Fruit fly (Drosophila melanogaster): ENCODE measurements around the gene TBC1d7.

Gene TBC1d7

dm6 chr3R:24139646-24140130 lies 21.8 kb upstream of the TBC1d7 start:
- no peak for TF ChIP-seq CG15710 (tag; optimal IDR thresholded peaks at IDR 0.05)
- TF ChIP-seq CG4496 (GFP tag; IDR thresholded peaks at IDR 0.05) = 0 out of 3 replicates have a peak, but pooled peaks have one; percentile 16

- peak; percentile 96 for TF ChIP-seq Pif1A (GFP tag; optimal IDR thresholded peaks at IDR 0.05)
- TF ChIP-seq Snoo (tag; optimal IDR thresholded peaks at IDR 0.05) = peak; percentile 99
- peak; percentile 98 for TF ChIP-seq CG8159 (tag; optimal IDR thresholded peaks at IDR 0.05)
- TF ChIP-seq CG17806 (tag; optimal IDR thresholded peaks at IDR 0.05) = peak; percentile 98
- TF ChIP-seq Pif1B (GFP tag; optimal IDR thresholded peaks at IDR 0.05) = peak; percentile 97
- peak; percentile 97 for TF ChIP-seq CG9948 (tag; optimal IDR thresholded peaks at IDR 0.05)
- TF ChIP-seq CG14655 (GFP tag; optimal IDR thresholded peaks at IDR 0.05) = peak; percentile 96
- TF ChIP-seq D1 (tag; optimal IDR thresholded peaks at IDR 0.05) = peak; percentile 92
- TF ChIP-seq CG15710 (tag; optimal IDR thresholded peaks at IDR 0.05) = peak; percentile 98
- peak; percentile 96 for TF ChIP-seq gl (tag; optimal IDR thresholded peaks at IDR 0.05)
- peak; percentile 98 for TF ChIP-seq CG12605 (GFP tag; IDR thresholded peaks at IDR 0.05)
- TF ChIP-seq Ets98B (GFP tag; IDR thresholded peaks at IDR 0.05) = peak; percentile 98
- peak; percentile 92 for TF ChIP-seq rn (GFP tag; IDR thresholded peaks at IDR 0.05)
- peak; percentile 98 for TF ChIP-seq CG32121 (GFP tag; IDR thresholded peaks at IDR 0.05)
- peak; percentile 95 for TF ChIP-seq CG8301 (tag; optimal IDR thresholded peaks at IDR 0.05)
- TF ChIP-seq EcR (GFP tag; optimal IDR thresholded peaks at IDR 0.05) = peak; percentile 79
- peak; percentile 97 for TF ChIP-seq fd96Ca (GFP tag; IDR thresholded peaks at IDR 0.05)
- TF ChIP-seq CG34367 (tag; optimal IDR thresholded peaks at IDR 0.05) = peak; percentile 97
- TF ChIP-seq CG4496 (GFP tag; IDR thresholded peaks at IDR 0.05) = peak; percentile 97
- TF ChIP-seq CG10348 (GFP tag; IDR thresholded peaks at IDR 0.05) = peak; percentile 79
- TF ChIP-seq CG13204 (GFP tag; optimal IDR thresholded peaks at IDR 0.05) = peak; percentile 98
Observed at dm6 chr3R:24141013-24141592, 20.4 kb upstream of the TBC1d7 start, which contains the start of gene Kal1. Gene Kal1 (plus strand): TSS chr3R:24141395.

dm6 chr3R:24142971-24143370 lies 18.6 kb upstream of the TBC1d7 start:
- peak; percentile 46 for TF ChIP-seq D1 (tag; optimal IDR thresholded peaks at IDR 0.05)
- TF ChIP-seq CG8301 (tag; optimal IDR thresholded peaks at IDR 0.05) = peak; percentile 78
- peak; percentile 38 for TF ChIP-seq CG13204 (GFP tag; optimal IDR thresholded peaks at IDR 0.05)
- no peak for TF ChIP-seq EcR (GFP tag; optimal IDR thresholded peaks at IDR 0.05)
- peak; percentile 55 for TF ChIP-seq CG32121 (GFP tag; IDR thresholded peaks at IDR 0.05)
- TF ChIP-seq CG10348 (GFP tag; IDR thresholded peaks at IDR 0.05) = no peak
- TF ChIP-seq gl (tag; optimal IDR thresholded peaks at IDR 0.05) = peak; percentile 75
- TF ChIP-seq Pif1B (GFP tag; optimal IDR thresholded peaks at IDR 0.05) = peak; percentile 88
- TF ChIP-seq Ets98B (GFP tag; IDR thresholded peaks at IDR 0.05) = peak; percentile 81
- peak; percentile 89 for TF ChIP-seq CG15710 (tag; optimal IDR thresholded peaks at IDR 0.05)
- peak; percentile 80 for TF ChIP-seq CG34367 (tag; optimal IDR thresholded peaks at IDR 0.05)
- TF ChIP-seq CG12605 (GFP tag; IDR thresholded peaks at IDR 0.05) = peak; percentile 82
- TF ChIP-seq Pif1A (GFP tag; optimal IDR thresholded peaks at IDR 0.05) = peak; percentile 86
- peak; percentile 89 for TF ChIP-seq CG17806 (tag; optimal IDR thresholded peaks at IDR 0.05)
- TF ChIP-seq CG14655 (GFP tag; optimal IDR thresholded peaks at IDR 0.05) = peak; percentile 85
- TF ChIP-seq fd96Ca (GFP tag; IDR thresholded peaks at IDR 0.05) = peak; percentile 89
- TF ChIP-seq CG8159 (tag; optimal IDR thresholded peaks at IDR 0.05) = peak; percentile 92
- peak; percentile 81 for TF ChIP-seq rn (GFP tag; IDR thresholded peaks at IDR 0.05)
- peak; percentile 85 for TF ChIP-seq CG9948 (tag; optimal IDR thresholded peaks at IDR 0.05)
- peak; percentile 83 for TF ChIP-seq Snoo (tag; optimal IDR thresholded peaks at IDR 0.05)
- peak; percentile 89 for TF ChIP-seq CG4496 (GFP tag; IDR thresholded peaks at IDR 0.05)

dm6 chr3R:24143372-24143771 lies 18.2 kb upstream of the TBC1d7 start:
- TF ChIP-seq CG32121 (GFP tag; IDR thresholded peaks at IDR 0.05) (peak; percentile 21; the same call in 1 of the 2 replicates), CG13204 (GFP tag; optimal IDR thresholded peaks at IDR 0.05) (peak; percentile 18), CG15710 (tag; optimal IDR thresholded peaks at IDR 0.05) (no peak)

- TF ChIP-seq Pif1A (GFP tag; optimal IDR thresholded peaks at IDR 0.05) (peak; percentile 68), CG13204 (GFP tag; optimal IDR thresholded peaks at IDR 0.05) (no peak), CG4496 (GFP tag; IDR thresholded peaks at IDR 0.05) (no peak), CG15710 (tag; optimal IDR thresholded peaks at IDR 0.05) (peak; percentile 53), CG8301 (tag; optimal IDR thresholded peaks at IDR 0.05) (peak; percentile 64), CG17806 (tag; optimal IDR thresholded peaks at IDR 0.05) (peak; percentile 32), CG34367 (tag; optimal IDR thresholded peaks at IDR 0.05) (peak; percentile 54), fd96Ca (GFP tag; IDR thresholded peaks at IDR 0.05) (peak; percentile 30; the same call in 1 of the 3 replicates), CG10348 (GFP tag; IDR thresholded peaks at IDR 0.05) (no peak), CG9948 (tag; optimal IDR thresholded peaks at IDR 0.05) (peak; percentile 53), Snoo (tag; optimal IDR thresholded peaks at IDR 0.05) (peak; percentile 26), Pif1B (GFP tag; optimal IDR thresholded peaks at IDR 0.05) (peak; percentile 67), CG14655 (GFP tag; optimal IDR thresholded peaks at IDR 0.05) (peak; percentile 84), CG8159 (tag; optimal IDR thresholded peaks at IDR 0.05) (peak; percentile 60)
Observed at dm6 chr3R:24143779-24144178, 17.7 kb upstream of the TBC1d7 start.

dm6 chr3R:24144542-24144941 lies 17.0 kb upstream of the TBC1d7 start:
- TF ChIP-seq gl (tag; optimal IDR thresholded peaks at IDR 0.05) (peak; percentile 60), CG34367 (tag; optimal IDR thresholded peaks at IDR 0.05) (peak; percentile 70), CG15710 (tag; optimal IDR thresholded peaks at IDR 0.05) (peak; percentile 74), EcR (GFP tag; optimal IDR thresholded peaks at IDR 0.05) (no peak), D1 (tag; optimal IDR thresholded peaks at IDR 0.05) (peak; percentile 47), CG8301 (tag; optimal IDR thresholded peaks at IDR 0.05) (peak; percentile 86), CG12605 (GFP tag; IDR thresholded peaks at IDR 0.05) (no peak), CG14655 (GFP tag; optimal IDR thresholded peaks at IDR 0.05) (peak; percentile 90), Pif1A (GFP tag; optimal IDR thresholded peaks at IDR 0.05) (peak; percentile 78), CG10348 (GFP tag; IDR thresholded peaks at IDR 0.05) (no peak), CG17806 (tag; optimal IDR thresholded peaks at IDR 0.05) (peak; percentile 79), CG13204 (GFP tag; optimal IDR thresholded peaks at IDR 0.05) (no peak), Ets98B (GFP tag; IDR thresholded peaks at IDR 0.05) (peak; percentile 17; the same call in 1 of the 2 replicates), CG32121 (GFP tag; IDR thresholded peaks at IDR 0.05) (0 out of 2 replicates have a peak, but pooled peaks have one; percentile 7), fd96Ca (GFP tag; IDR thresholded peaks at IDR 0.05) (peak; percentile 72; the same call in 2 of the 3 replicates), Pif1B (GFP tag; optimal IDR thresholded peaks at IDR 0.05) (peak; percentile 62), CG9948 (tag; optimal IDR thresholded peaks at IDR 0.05) (peak; percentile 85), rn (GFP tag; IDR thresholded peaks at IDR 0.05) (no peak), CG4496 (GFP tag; IDR thresholded peaks at IDR 0.05) (peak; percentile 62; the same call in 2 of the 3 replicates), CG8159 (tag; optimal IDR thresholded peaks at IDR 0.05) (peak; percentile 75), Snoo (tag; optimal IDR thresholded peaks at IDR 0.05) (no peak)

Measured in whole organism, pupa.